Worm (Caenorhabditis elegans) whole organism, L2 larva: Measurements from ENCODE around the gene bath-36.

Experiments
- ZK546.5 ChIP-seq: sonication (generic microtip); optimal IDR thresholded peaks from 2 replicates; lab custom pipeline; 2017; ENCODE audit warnings: missing biosample characterization, missing genetic modification characterization
- aly-2 ChIP-seq: fragments of 150-350 bp; optimal IDR thresholded peaks from 2 replicates; lab custom pipeline; 2014; ENCODE audit warnings: missing biosample characterization, missing genetic modification characterization
- ama-1 ChIP-seq: fragments of 150-350 bp; optimal IDR thresholded peaks from 2 replicates; lab custom pipeline; 2018; ENCODE audit warnings: inconsistent platforms
- nhr-25 ChIP-seq: fragments of 150-350 bp; sonication (generic microtip); optimal IDR thresholded peaks from 3 replicates; lab custom pipeline; 2014; ENCODE audit warnings: missing biosample characterization, missing genetic modification characterization

- TF ChIP-seq aly-2 (tag; lab: Kevin White, UChicago), result no peak
- no peak for TF ChIP-seq nhr-25 (tag; lab: Kevin White, UChicago)
- TF ChIP-seq ZK546.5 (tag; lab: Kevin White, UChicago), result no peak
- TF ChIP-seq ama-1, result no peak
These were observed 47.9 kb upstream of the bath-36 start for ce11 chrV:15139811-15140210.
